Worm (Caenorhabditis elegans) whole organism, L1 larva: ENCODE results near the gene pno-1.

ENCODE experiments used
- ets-5 ChIP-seq: fragments of 200-800 bp; sonication (Bioruptor generic); IDR thresholded peaks from 2 replicates; pipeline ENCODE4 v1.3.6; 2022; ENCODE audit warnings: missing genetic modification characterization, missing compliant biosample characterization
- fos-1 ChIP-seq: fragments of 150-350 bp; optimal IDR thresholded peaks from 2 replicates; lab custom pipeline; 2014; ENCODE audit warnings: missing biosample characterization, missing genetic modification characterization
- lin-13 ChIP-seq: fragments of 150-350 bp; optimal IDR thresholded peaks from 2 replicates; lab custom pipeline; 2014; ENCODE audit warnings: missing biosample characterization, missing genetic modification reagents, missing genetic modification characterization
- lin-35 ChIP-seq, 2 experiments: fragments of 150-350 bp; optimal IDR thresholded peaks; 2 replicates each; lab custom pipeline; 2014; ENCODE audit warnings: missing biosample characterization in 2 of 2, missing genetic modification characterization in 2 of 2, missing genetic modification reagents in 2 of 2
- lin-39 ChIP-seq: fragments of 150-350 bp; optimal IDR thresholded peaks from 2 replicates; lab custom pipeline; 2014; ENCODE audit warnings: missing biosample characterization, missing genetic modification reagents, missing genetic modification characterization
- lsy-2 ChIP-seq, 2 experiments: fragments of 150-350 bp; optimal IDR thresholded peaks; 2 replicates each; lab custom pipeline; 2014; ENCODE audit warnings: missing biosample characterization in 2 of 2, missing genetic modification characterization in 2 of 2
- nhr-85 ChIP-seq: sonication (generic microtip); peaks from one replicate; lab custom pipeline; 2016; ENCODE audit warnings: missing genetic modification characterization, inconsistent platforms, missing compliant biosample characterization
- nhr-90 ChIP-seq: sonication (generic microtip); optimal IDR thresholded peaks from 2 replicates; lab custom pipeline; 2016; ENCODE audit warnings: mild to moderate bottlenecking, missing genetic modification characterization, missing compliant biosample characterization; ENCODE audit not compliant: poor library complexity
- pqm-1 ChIP-seq: sonication (generic microtip); optimal IDR thresholded peaks from 3 replicates; lab custom pipeline; 2017; ENCODE audit warnings: missing biosample characterization, missing genetic modification characterization

DNA sequence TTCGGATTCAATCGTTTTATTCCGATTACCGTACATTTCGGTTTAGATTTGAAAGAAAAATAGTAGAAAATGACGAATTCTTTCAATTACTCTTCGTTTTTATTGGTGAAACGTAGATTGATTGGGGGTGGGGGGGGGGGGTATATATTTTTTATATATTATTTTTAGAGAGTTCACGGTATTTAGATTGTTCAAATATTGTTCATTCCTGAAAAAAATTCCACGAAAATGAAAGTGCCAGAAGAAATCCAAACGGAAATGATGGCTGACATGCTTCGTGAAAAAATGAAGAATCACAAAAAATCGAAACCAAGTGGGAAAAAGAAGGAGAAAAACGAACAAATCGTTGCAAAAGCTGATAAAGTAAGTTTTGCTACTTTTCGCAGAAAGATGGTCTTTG lies 42.3 kb downstream of the pno-1 start, which contains the start of the genes Y53C12A.8 and Y53C12A.7:
- no peak for TF ChIP-seq fos-1 (tag; lab: Kevin White, UChicago)
- TF ChIP-seq pqm-1 (tag; lab: Kevin White, UChicago), result no peak
- TF ChIP-seq lin-39 (tag; lab: Kevin White, UChicago), result no peak
- no peak for TF ChIP-seq ets-5 (GFP tag; lab: Robert Waterston, UW)
- no peak for TF ChIP-seq nhr-85 (tag; lab: Kevin White, UChicago)
- TF ChIP-seq lin-13 (GFP tag; lab: Kevin White, UChicago), result no peak
- no peak for TF ChIP-seq lsy-2 (tag; optimal IDR thresholded peaks at IDR 0.05; lab: Kevin White, UChicago)
- TF ChIP-seq nhr-90 (tag; lab: Kevin White, UChicago), result no peak
- TF ChIP-seq lin-35 (GFP tag; optimal IDR thresholded peaks at IDR 0.05; lab: Kevin White, UChicago), result no peak
